Worm (Caenorhabditis elegans) whole organism, young adult: ENCODE data around the gene dmd-5.

Experiments used
- T26A5.8 ChIP-seq: sonication (generic microtip); optimal IDR thresholded peaks from 2 replicates; lab custom pipeline; 2016; ENCODE audit warnings: missing genetic modification characterization, missing compliant biosample characterization
- chd-7 ChIP-seq: sonication (generic microtip); optimal IDR thresholded peaks from 2 replicates; lab custom pipeline; 2016; ENCODE audit warnings: mild to moderate bottlenecking, missing genetic modification characterization, moderate library complexity, missing compliant biosample characterization
- ets-4 ChIP-seq: fragments of 200-800 bp; sonication (Bioruptor generic); optimal IDR thresholded peaks from 2 replicates; lab custom pipeline; 2018; ENCODE audit warnings: mild to moderate bottlenecking, missing genetic modification characterization, missing compliant biosample characterization
- hrde-1 ChIP-seq: sonication (generic microtip); optimal IDR thresholded peaks from 2 replicates; lab custom pipeline; 2016; ENCODE audit warnings: missing genetic modification characterization, mild to moderate bottlenecking, missing compliant biosample characterization, moderate library complexity, missing genotype, missing genetic modification reagents, borderline replicate concordance
- lag-1 ChIP-seq: fragments of 200-800 bp; sonication (Bioruptor generic); IDR thresholded peaks from 2 replicates; pipeline ENCODE4 v1.3.6; 2022; ENCODE audit warnings: missing genetic modification reagents, missing genetic modification characterization, missing compliant biosample characterization
- lsy-27 ChIP-seq: sonication (generic microtip); optimal IDR thresholded peaks from 2 replicates; lab custom pipeline; 2017; ENCODE audit warnings: missing genetic modification characterization, mild to moderate bottlenecking, missing compliant biosample characterization, antibody characterized with exemption, missing genotype, borderline replicate concordance; ENCODE audit not compliant: insufficient read depth
- rec-8 ChIP-seq, 2 experiments: sonication (generic microtip); optimal IDR thresholded peaks; 2 replicates each; lab custom pipeline; 2016; ENCODE audit warnings: mild to moderate bottlenecking in 2 of 2, missing genetic modification characterization in 2 of 2, missing genetic modification reagents in 2 of 2, missing genotype in 2 of 2, missing biosample characterization in 1 of 2, missing compliant biosample characterization in 1 of 2, moderate library complexity in 1 of 2
- snpc-4 ChIP-seq, 5 experiments: fragments of 150-350 bp in 1 of 5; sonication (generic microtip) in 4 of 5; optimal IDR thresholded peaks; 2 replicates each; lab custom pipeline; 2014 to 2018; ENCODE audit warnings: missing genetic modification characterization in 5 of 5, missing biosample characterization in 3 of 5, antibody characterized with exemption in 2 of 5, mild to moderate bottlenecking in 2 of 5, missing compliant biosample characterization in 2 of 5, missing genotype in 2 of 5, moderate library complexity in 2 of 5, missing genetic modification reagents in 1 of 5
- zim-3 ChIP-seq: sonication (generic microtip); optimal IDR thresholded peaks from 2 replicates; lab custom pipeline; 2017; ENCODE audit warnings: mild to moderate bottlenecking, missing genetic modification characterization, moderate library complexity, missing compliant biosample characterization

- no peak for TF ChIP-seq snpc-4 (GFP tag; optimal IDR thresholded peaks at IDR 0.05; lab: Kevin White, UChicago)
- no peak for TF ChIP-seq snpc-4 (tag; optimal IDR thresholded peaks at IDR 0.05; lab: Kevin White, UChicago)
- TF ChIP-seq ets-4 = no peak
- no peak for TF ChIP-seq lsy-27 (tag; lab: Kevin White, UChicago)
- no peak for TF ChIP-seq hrde-1 (tag; lab: Kevin White, UChicago)
- no peak for TF ChIP-seq T26A5.8 (tag; lab: Kevin White, UChicago)
- TF ChIP-seq zim-3 = no peak
- no peak for TF ChIP-seq lag-1
- no peak for TF ChIP-seq rec-8 (tag; optimal IDR thresholded peaks at IDR 0.05; lab: Kevin White, UChicago)
- TF ChIP-seq chd-7 (tag; lab: Kevin White, UChicago) = no peak
Observed at ce11 chrII:5738795-5739194, 35.2 kb downstream of the dmd-5 start, which contains the start of gene hlh-14.
